Fruit fly (Drosophila melanogaster) whole organism, embryonic: ENCODE results near the gene CG14958.

ENCODE experiments used
- Bdp1 ChIP-seq: fragments of 200-800 bp; sonication (Bioruptor generic); optimal IDR thresholded peaks from 3 replicates; lab custom pipeline; 2016; ENCODE audit warnings: missing biosample characterization, missing genetic modification characterization
- C15 ChIP-seq: fragments of 200-800 bp; sonication (Bioruptor generic); IDR thresholded peaks from 3 replicates; pipeline ENCODE4 v1.3.6; 2022; ENCODE audit warnings: missing biosample characterization, missing genetic modification characterization
- CG10209 ChIP-seq: fragments of 200-800 bp; sonication (Bioruptor generic); optimal IDR thresholded peaks from 3 replicates; lab custom pipeline; 2017; ENCODE audit warnings: missing biosample characterization, mild to moderate bottlenecking, missing genetic modification characterization, missing genetic modification reagents
- CG10654 ChIP-seq: fragments of 200-800 bp; sonication (Bioruptor generic); optimal IDR thresholded peaks from 2 replicates; lab custom pipeline; 2016; ENCODE audit warnings: missing biosample characterization, missing genetic modification characterization
- CG11695 ChIP-seq: fragments of 200-800 bp; sonication (Bioruptor generic); IDR thresholded peaks from 3 replicates; pipeline ENCODE4 v1.3.6; 2022; ENCODE audit warnings: missing biosample characterization, missing genetic modification characterization
- CG13424 ChIP-seq: fragments of 200-800 bp; sonication (Bioruptor generic); optimal IDR thresholded peaks from 2 replicates; lab custom pipeline; 2019; ENCODE audit warnings: missing biosample characterization, mild to moderate bottlenecking, missing genetic modification characterization, moderate library complexity
- CG13624 ChIP-seq: fragments of 200-800 bp; sonication (Bioruptor generic); optimal IDR thresholded peaks from 2 replicates; lab custom pipeline; 2016; ENCODE audit warnings: missing biosample characterization, missing genetic modification characterization
- CG16779 ChIP-seq: fragments of 200-800 bp; sonication (Bioruptor generic); IDR thresholded peaks from 2 replicates; pipeline ENCODE4 v1.3.6; 2022; ENCODE audit warnings: missing biosample characterization, missing genetic modification characterization
- CG17568 ChIP-seq: fragments of 200-800 bp; sonication (Bioruptor generic); optimal IDR thresholded peaks from 2 replicates; lab custom pipeline; 2018; ENCODE audit warnings: missing biosample characterization, mild to moderate bottlenecking, missing genetic modification characterization, moderate library complexity
- CG17612 ChIP-seq: fragments of 200-800 bp; sonication (Bioruptor generic); IDR thresholded peaks from 2 replicates; pipeline ENCODE4 v1.3.6; 2022; ENCODE audit warnings: missing biosample characterization, missing genetic modification characterization
- CG17912 ChIP-seq: fragments of 200-800 bp; sonication (Bioruptor generic); optimal IDR thresholded peaks from 2 replicates; lab custom pipeline; 2018; ENCODE audit warnings: missing biosample characterization, mild to moderate bottlenecking, missing genetic modification characterization
- CG43689 ChIP-seq: fragments of 200-800 bp; sonication (Bioruptor generic); IDR thresholded peaks from 2 replicates; pipeline ENCODE4 v1.3.6; 2022; ENCODE audit warnings: missing biosample characterization, missing genetic modification characterization
- CG5180 ChIP-seq: fragments of 200-800 bp; sonication (Bioruptor generic); optimal IDR thresholded peaks from 3 replicates; lab custom pipeline; 2017; ENCODE audit warnings: missing biosample characterization, missing genetic modification characterization, mild to moderate bottlenecking, moderate library complexity, missing genetic modification reagents
- CG6683 ChIP-seq: fragments of 200-800 bp; sonication (Bioruptor generic); optimal IDR thresholded peaks from 2 replicates; lab custom pipeline; 2017; ENCODE audit warnings: missing biosample characterization, mild to moderate bottlenecking, missing genetic modification characterization, missing genetic modification reagents
- CG6765 ChIP-seq: fragments of 200-800 bp; sonication (Bioruptor generic); optimal IDR thresholded peaks from 3 replicates; lab custom pipeline; 2017; ENCODE audit warnings: missing biosample characterization, mild to moderate bottlenecking, missing genetic modification characterization
- CG7357 ChIP-seq: fragments of 200-800 bp; sonication (Bioruptor generic); IDR thresholded peaks from 3 replicates; pipeline ENCODE4 v1.3.6; 2022; ENCODE audit warnings: missing biosample characterization, missing genetic modification characterization
- CG7745 ChIP-seq: fragments of 200-800 bp; sonication (Bioruptor generic); optimal IDR thresholded peaks from 2 replicates; lab custom pipeline; 2018; ENCODE audit warnings: missing biosample characterization, mild to moderate bottlenecking, missing genetic modification characterization, moderate library complexity
- CG8388 ChIP-seq: fragments of 200-800 bp; sonication (Bioruptor generic); optimal IDR thresholded peaks from 2 replicates; lab custom pipeline; 2019; ENCODE audit warnings: missing biosample characterization, mild to moderate bottlenecking, missing genetic modification characterization, moderate library complexity
- Drgx ChIP-seq: fragments of 200-800 bp; sonication (Bioruptor generic); IDR thresholded peaks from 2 replicates; pipeline ENCODE4 v1.3.6; 2022; ENCODE audit warnings: missing biosample characterization, missing genetic modification characterization
- Eip74EF ChIP-seq, 2 experiments: fragments of 200-800 bp in 1 of 2; fragments of >200 bp in 1 of 2; sonication (Bioruptor generic) in 1 of 2; optimal IDR thresholded peaks; 2 replicates each; lab custom pipeline; 2017 to 2019; ENCODE audit warnings: missing biosample characterization in 2 of 2, missing genetic modification characterization in 2 of 2, mild to moderate bottlenecking in 1 of 2, moderate library complexity in 1 of 2
- Elba2 ChIP-seq: fragments of 200-800 bp; sonication (Bioruptor generic); optimal IDR thresholded peaks from 3 replicates; lab custom pipeline; 2016; ENCODE audit warnings: missing biosample characterization, missing genetic modification characterization
- Gug ChIP-seq: fragments of 200-800 bp; sonication (Bioruptor generic); IDR thresholded peaks from 4 replicates; pipeline ENCODE4 v1.3.6; 2022; ENCODE audit warnings: missing biosample characterization, missing genetic modification characterization
- Hr51 ChIP-seq, 2 experiments: fragments of 200-800 bp; sonication (Bioruptor generic); optimal IDR thresholded peaks; 2 replicates in 1 of 2; 3 replicates in 1 of 2; lab custom pipeline; 2016 to 2018; ENCODE audit warnings: missing biosample characterization in 2 of 2, missing genetic modification characterization in 2 of 2, mild to moderate bottlenecking in 1 of 2, moderate library complexity in 1 of 2
- MESR4 ChIP-seq: fragments of 200-800 bp; sonication (Bioruptor generic); optimal IDR thresholded peaks from 2 replicates; lab custom pipeline; 2018; ENCODE audit warnings: missing biosample characterization, mild to moderate bottlenecking, missing genetic modification characterization, moderate library complexity
- Max ChIP-seq: fragments of 200-800 bp; sonication (Bioruptor generic); optimal IDR thresholded peaks from 2 replicates; lab custom pipeline; 2016; ENCODE audit warnings: missing biosample characterization, mild to moderate bottlenecking, missing genetic modification characterization
- Nf-YA ChIP-seq: fragments of 200-800 bp; sonication (Bioruptor generic); IDR thresholded peaks from 2 replicates; pipeline ENCODE4 v1.3.6; 2022; ENCODE audit warnings: missing biosample characterization, missing genetic modification characterization
- NfI ChIP-seq: fragments of 200-800 bp; sonication (Bioruptor generic); optimal IDR thresholded peaks from 3 replicates; lab custom pipeline; 2018; ENCODE audit warnings: missing biosample characterization, mild to moderate bottlenecking, missing genetic modification characterization, moderate library complexity
- Oaz ChIP-seq: fragments of 200-800 bp; sonication (Bioruptor generic); IDR thresholded peaks from 2 replicates; pipeline ENCODE4 v1.3.6; 2022; ENCODE audit warnings: missing biosample characterization, missing genetic modification characterization
- Pdp1 ChIP-seq, 2 experiments: fragments of 200-800 bp; sonication (Bioruptor generic); optimal IDR thresholded peaks; 3 replicates each; lab custom pipeline; 2016; ENCODE audit warnings: missing biosample characterization in 2 of 2, missing genetic modification characterization in 2 of 2, mild to moderate bottlenecking in 1 of 2, moderate library complexity in 1 of 2
- Ptx1 ChIP-seq: fragments of 200-800 bp; sonication (Bioruptor generic); IDR thresholded peaks from 2 replicates; pipeline ENCODE4 v1.3.6; 2022; ENCODE audit warnings: missing biosample characterization, missing genetic modification characterization
- Side ChIP-seq: fragments of 200-800 bp; sonication (Bioruptor generic); optimal IDR thresholded peaks from 2 replicates; lab custom pipeline; 2016; ENCODE audit warnings: missing biosample characterization, missing genetic modification characterization
- Sox102F ChIP-seq: fragments of 200-800 bp; sonication (Bioruptor generic); optimal IDR thresholded peaks from 2 replicates; lab custom pipeline; 2018; ENCODE audit warnings: missing biosample characterization, mild to moderate bottlenecking, missing genetic modification characterization, moderate library complexity
- ac ChIP-seq: fragments of 200-800 bp; sonication (Bioruptor generic); optimal IDR thresholded peaks from 3 replicates; lab custom pipeline; 2017; ENCODE audit warnings: missing biosample characterization, mild to moderate bottlenecking, missing genetic modification characterization
- ato ChIP-seq: fragments of 200-800 bp; sonication (Bioruptor generic); IDR thresholded peaks from 2 replicates; pipeline ENCODE4 v1.3.6; 2022; ENCODE audit warnings: missing biosample characterization, missing genetic modification characterization; ENCODE audit not compliant: partially characterized antibody
- bcd ChIP-seq: fragments of 200-800 bp; sonication (Bioruptor generic); optimal IDR thresholded peaks from 2 replicates; lab custom pipeline; 2017; ENCODE audit warnings: missing biosample characterization, mild to moderate bottlenecking, missing genetic modification characterization
- cad ChIP-seq: fragments of >200 bp; optimal IDR thresholded peaks from 2 replicates; lab custom pipeline; 2017; ENCODE audit warnings: missing biosample characterization, missing genetic modification characterization
- chn ChIP-seq: fragments of 200-800 bp; sonication (Bioruptor generic); optimal IDR thresholded peaks from 2 replicates; lab custom pipeline; 2016; ENCODE audit warnings: missing biosample characterization, missing genetic modification characterization
- crp ChIP-seq, 2 experiments: fragments of 200-800 bp; sonication (Bioruptor generic); optimal IDR thresholded peaks; 2 replicates in 1 of 2; 3 replicates in 1 of 2; lab custom pipeline; 2017; ENCODE audit warnings: missing biosample characterization in 2 of 2, missing genetic modification characterization in 2 of 2, mild to moderate bottlenecking in 1 of 2, moderate library complexity in 1 of 2
- da ChIP-seq: fragments of 200-800 bp; sonication (Bioruptor generic); optimal IDR thresholded peaks from 2 replicates; lab custom pipeline; 2016; ENCODE audit warnings: missing biosample characterization, missing genetic modification characterization
- dm ChIP-seq: fragments of 200-800 bp; sonication (Bioruptor generic); optimal IDR thresholded peaks from 3 replicates; lab custom pipeline; 2016; ENCODE audit warnings: missing biosample characterization, missing genetic modification characterization
- emc ChIP-seq: fragments of 200-800 bp; sonication (Bioruptor generic); optimal IDR thresholded peaks from 2 replicates; lab custom pipeline; 2016; ENCODE audit warnings: missing biosample characterization, missing genetic modification characterization
- ewg ChIP-seq: fragments of 200-800 bp; sonication (Bioruptor generic); optimal IDR thresholded peaks from 3 replicates; lab custom pipeline; 2017; ENCODE audit warnings: mild to moderate bottlenecking, missing biosample characterization, missing genetic modification reagents, missing genetic modification characterization
- exex ChIP-seq: fragments of 200-800 bp; sonication (Bioruptor generic); optimal IDR thresholded peaks from 4 replicates; lab custom pipeline; 2018; ENCODE audit warnings: missing biosample characterization, mild to moderate bottlenecking, missing genetic modification characterization, moderate library complexity
- gsb-n ChIP-seq: fragments of 200-800 bp; sonication (Bioruptor generic); optimal IDR thresholded peaks from 3 replicates; lab custom pipeline; 2018; ENCODE audit warnings: missing biosample characterization, mild to moderate bottlenecking, missing genetic modification characterization
- h ChIP-seq: fragments of >200 bp; optimal IDR thresholded peaks from 2 replicates; lab custom pipeline; 2017
- run ChIP-seq: fragments of 200-800 bp; sonication (Bioruptor generic); optimal IDR thresholded peaks from 3 replicates; lab custom pipeline; 2018; ENCODE audit warnings: missing biosample characterization, mild to moderate bottlenecking, missing genetic modification characterization
- sens-2 ChIP-seq: fragments of 200-800 bp; sonication (Bioruptor generic); IDR thresholded peaks from 2 replicates; pipeline ENCODE4 v1.3.6; 2022; ENCODE audit warnings: missing biosample characterization, missing genetic modification characterization
- stc ChIP-seq: fragments of 200-800 bp; sonication (Bioruptor generic); IDR thresholded peaks from 2 replicates; pipeline ENCODE4 v1.3.6; 2022; ENCODE audit warnings: missing biosample characterization, missing genetic modification characterization
- vfl ChIP-seq: fragments of 200-800 bp; sonication (Bioruptor generic); optimal IDR thresholded peaks from 2 replicates; lab custom pipeline; 2016; ENCODE audit warnings: missing biosample characterization, missing genetic modification characterization
- zf30C ChIP-seq: fragments of 200-800 bp; sonication (Bioruptor generic); optimal IDR thresholded peaks from 3 replicates; lab custom pipeline; 2018; ENCODE audit warnings: missing biosample characterization, mild to moderate bottlenecking, missing genetic modification characterization

The CG14958 gene

dm6 chr3L:3179474-3179873, 10.3 kb upstream of the CG14958 start (continued):
- TF ChIP-seq Gug (GFP tag; lab: Robert Waterston, UW) (peak; percentile 87), Max (GFP tag; lab: Kevin White, UChicago) (peak; percentile 85), cad (GFP tag; lab: Kevin White, UChicago) (no peak), ato (GFP tag; lab: Robert Waterston, UW) (no peak), CG17612 (GFP tag; lab: Robert Waterston, UW) (peak; percentile 67; the same call in 1 of the 2 replicates), Side (GFP tag; lab: Kevin White, UChicago) (peak; percentile 86), exex (tag; lab: Kevin White, UChicago) (peak; percentile 59), CG17568 (no peak), crp (GFP tag; optimal IDR thresholded peaks at IDR 0.05; lab: Kevin White, UChicago) (peak in 1 of 2 experiments; percentile 2), stc (GFP tag; lab: Robert Waterston, UW) (peak; percentile 85), ewg (GFP tag; lab: Kevin White, UChicago) (peak; percentile 59), run (tag; lab: Kevin White, UChicago) (peak; percentile 63), emc (no peak), bcd (GFP tag; lab: Kevin White, UChicago) (peak; percentile 88), gsb-n (tag; lab: Kevin White, UChicago) (peak; percentile 83), CG8388 (GFP tag; lab: Kevin White, UChicago) (peak; percentile 84), CG11695 (GFP tag; lab: Robert Waterston, UW) (peak; percentile 94), sens-2 (GFP tag; lab: Robert Waterston, UW) (peak; percentile 53; the same call in 1 of the 2 replicates), NfI (GFP tag; lab: Kevin White, UChicago) (peak; percentile 81), CG7745 (no peak), zf30C (GFP tag; lab: Kevin White, UChicago) (no peak), CG6765 (peak; percentile 84), CG13424 (tag; lab: Kevin White, UChicago) (peak; percentile 81), Sox102F (GFP tag; lab: Kevin White, UChicago) (peak; percentile 86), Ptx1 (GFP tag; lab: Robert Waterston, UW) (peak; percentile 91), ac (GFP tag; lab: Kevin White, UChicago) (peak; percentile 26), CG10654 (GFP tag; lab: Kevin White, UChicago) (peak; percentile 78), C15 (GFP tag; lab: Robert Waterston, UW) (peak; percentile 81; the same call in 2 of the 3 replicates), Pdp1 (GFP tag; optimal IDR thresholded peaks at IDR 0.05; lab: Kevin White, UChicago) (peak in 1 of 2 experiments; percentile 89), CG17912 (no peak), CG5180 (no peak), Eip74EF (GFP tag; optimal IDR thresholded peaks at IDR 0.05; lab: Kevin White, UChicago) (no peak), CG10209 (GFP tag; lab: Kevin White, UChicago) (peak; percentile 79), MESR4 (GFP tag; lab: Kevin White, UChicago) (no peak), CG43689 (GFP tag; lab: Robert Waterston, UW) (no peak), chn (GFP tag; lab: Kevin White, UChicago) (peak; percentile 79), vfl (peak; percentile 80), h (lab: Kevin White, UChicago) (no peak), CG16779 (GFP tag; lab: Robert Waterston, UW) (peak; percentile 90), CG13624 (GFP tag; lab: Kevin White, UChicago) (peak; percentile 78), dm (peak; percentile 59), Bdp1 (peak; percentile 53), Nf-YA (peak; percentile 72), CG6683 (peak; percentile 79), Oaz (peak; percentile 67), CG7357 (GFP tag; lab: Robert Waterston, UW) (peak; percentile 78), Elba2 (GFP tag; lab: Kevin White, UChicago) (peak; percentile 30), da (GFP tag; lab: Kevin White, UChicago) (no peak), Hr51 (GFP tag; optimal IDR thresholded peaks at IDR 0.05; lab: Kevin White, UChicago) (peak; percentile 67 to 87), Drgx (peak; percentile 90)
